In the genomic region with DNA sequence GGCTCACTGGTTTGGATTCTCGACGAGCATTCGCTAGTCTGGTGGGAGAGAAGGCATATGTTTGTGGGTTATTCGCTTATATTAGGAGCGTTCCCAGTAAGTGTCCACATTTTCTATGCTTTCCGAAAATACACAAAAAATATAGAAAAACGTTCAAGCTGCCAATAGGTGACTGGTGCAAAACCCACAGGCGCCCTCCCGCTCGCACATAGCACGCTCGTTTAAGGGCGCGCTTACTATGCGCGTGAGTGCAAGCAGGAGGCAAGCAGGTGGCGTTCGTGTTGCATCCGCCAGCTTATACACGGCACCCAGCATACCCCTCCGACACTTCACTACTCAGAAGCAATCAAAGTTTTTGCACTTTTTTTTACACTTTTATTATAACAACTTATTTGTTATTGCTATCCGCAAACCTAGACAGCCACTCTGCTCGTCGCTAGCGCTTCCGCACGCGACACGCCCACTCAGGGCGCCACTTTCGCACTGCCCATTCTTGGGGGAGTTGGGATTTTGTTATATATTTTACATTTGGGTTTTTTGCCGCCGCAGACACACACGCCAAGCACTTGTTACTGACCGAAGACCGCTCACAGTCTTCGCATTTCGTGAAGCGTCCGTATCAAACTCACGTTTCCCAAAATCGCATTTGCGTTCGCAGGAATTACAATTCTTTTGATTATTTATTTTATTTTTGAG, we compare ENCODE assay signal across 2 fruit fly cellular contexts.
TF ChIP-seq lines count a peak whose summit lies in the region.

No protein-coding gene starts in this region.

TF ChIP-seq in whole organism, embryonic, 481 proteins besides CTCF, POLR2A, EP300 and RAD21 (continued from another document and continues in another):
- TF ChIP-seq run (tag; optimal IDR thresholded peaks at IDR 0.05; lab: Kevin White, UChicago): no peak
- TF ChIP-seq CG10321 (GFP tag; IDR thresholded peaks at IDR 0.05; lab: Robert Waterston, UW): peak; percentile 87
- no peak for TF ChIP-seq lmd (GFP tag; IDR thresholded peaks at IDR 0.05; lab: Robert Waterston, UW)
- TF ChIP-seq vvl (GFP tag; IDR thresholded peaks at IDR 0.05; lab: Robert Waterston, UW): peak; percentile 56
- TF ChIP-seq CG10147 (GFP tag; optimal IDR thresholded peaks at IDR 0.05; lab: Kevin White, UChicago): no peak
- peak; percentile 3 for TF ChIP-seq CG10979 (tag; optimal IDR thresholded peaks at IDR 0.05; lab: Kevin White, UChicago)
- peak; percentile 18 for TF ChIP-seq CG2875 (GFP tag; optimal IDR thresholded peaks at IDR 0.05; lab: Kevin White, UChicago)
- peak; percentile 31 for TF ChIP-seq CG1647 (GFP tag; optimal IDR thresholded peaks at IDR 0.05; lab: Kevin White, UChicago)
- TF ChIP-seq Gsc (GFP tag; IDR thresholded peaks at IDR 0.05; lab: Robert Waterston, UW): no peak
- TF ChIP-seq CG11093 (GFP tag; IDR thresholded peaks at IDR 0.05; lab: Robert Waterston, UW): no peak
- TF ChIP-seq Hmx (GFP tag; optimal IDR thresholded peaks at IDR 0.05; lab: Kevin White, UChicago): no peak
- TF ChIP-seq CG7357 (GFP tag; IDR thresholded peaks at IDR 0.05; lab: Robert Waterston, UW): no peak
- TF ChIP-seq disco-r (GFP tag; optimal IDR thresholded peaks at IDR 0.05; lab: Kevin White, UChicago): no peak
- peak; percentile 21; the same call in 1 of the 2 replicates for TF ChIP-seq onecut (GFP tag; IDR thresholded peaks at IDR 0.05; lab: Robert Waterston, UW)
- TF ChIP-seq CG14710 (tag; optimal IDR thresholded peaks at IDR 0.05; lab: Kevin White, UChicago): no peak
- TF ChIP-seq CG11456 (GFP tag; IDR thresholded peaks at IDR 0.05; lab: Robert Waterston, UW): peak; percentile 53; the same call in 1 of the 3 replicates
- no peak for TF ChIP-seq dan (GFP tag; IDR thresholded peaks at IDR 0.05; lab: Robert Waterston, UW)
- no peak for TF ChIP-seq psq (GFP tag; optimal IDR thresholded peaks at IDR 0.05; lab: Kevin White, UChicago)
- TF ChIP-seq shn (GFP tag; optimal IDR thresholded peaks at IDR 0.05; lab: Kevin White, UChicago): no peak
- no peak for TF ChIP-seq CG15011 (GFP tag; optimal IDR thresholded peaks at IDR 0.05; lab: Kevin White, UChicago)
- TF ChIP-seq YL-1 (GFP tag; optimal IDR thresholded peaks at IDR 0.05; lab: Kevin White, UChicago): peak; percentile 87
- TF ChIP-seq pzg (GFP tag; optimal IDR thresholded peaks at IDR 0.05; lab: Kevin White, UChicago): peak; percentile 56
- TF ChIP-seq sob (GFP tag; IDR thresholded peaks at IDR 0.05; lab: Robert Waterston, UW): peak; percentile 51
- TF ChIP-seq Ada2b (GFP tag; IDR thresholded peaks at IDR 0.05; lab: Robert Waterston, UW): peak; percentile 21; the same call in 1 of the 2 replicates
- TF ChIP-seq PHDP (tag; optimal IDR thresholded peaks at IDR 0.05; lab: Kevin White, UChicago): no peak
- TF ChIP-seq yki (optimal IDR thresholded peaks at IDR 0.05; lab: Kevin White, UChicago): no peak
- 0 out of 2 replicates have a peak, but pooled peaks have one; percentile 5 for TF ChIP-seq cas (GFP tag; IDR thresholded peaks at IDR 0.05; lab: Robert Waterston, UW)
- TF ChIP-seq CG12744 (GFP tag; optimal IDR thresholded peaks at IDR 0.05; lab: Kevin White, UChicago): no peak
- TF ChIP-seq schlank (tag; optimal IDR thresholded peaks at IDR 0.05; lab: Kevin White, UChicago): no peak
- no peak for TF ChIP-seq CG8089 (GFP tag; optimal IDR thresholded peaks at IDR 0.05; lab: Kevin White, UChicago)
- TF ChIP-seq tin (GFP tag; optimal IDR thresholded peaks at IDR 0.05; lab: Kevin White, UChicago): peak; percentile 0
- peak; percentile 82 for TF ChIP-seq Abd-B (GFP tag; optimal IDR thresholded peaks at IDR 0.05; lab: Kevin White, UChicago)
- no peak for TF ChIP-seq Lpt (GFP tag; optimal IDR thresholded peaks at IDR 0.05; lab: Kevin White, UChicago)
- TF ChIP-seq CG16863 (GFP tag; optimal IDR thresholded peaks at IDR 0.05; lab: Kevin White, UChicago): no peak
- TF ChIP-seq CG11085 (GFP tag; IDR thresholded peaks at IDR 0.05; lab: Robert Waterston, UW): no peak
- no peak for TF ChIP-seq prd (optimal IDR thresholded peaks at IDR 0.05; lab: Kevin White, UChicago)
- TF ChIP-seq prd (GFP tag; IDR thresholded peaks at IDR 0.05; lab: Robert Waterston, UW): no peak
- no peak for TF ChIP-seq CG2129 (GFP tag; IDR thresholded peaks at IDR 0.05; lab: Robert Waterston, UW; ENCODE audit: partially characterized antibody)
- TF ChIP-seq Asciz (GFP tag; optimal IDR thresholded peaks at IDR 0.05; lab: Kevin White, UChicago): no peak
- TF ChIP-seq CG34422 (GFP tag; IDR thresholded peaks at IDR 0.05; lab: Robert Waterston, UW): peak; percentile 98
- TF ChIP-seq otp (GFP tag; IDR thresholded peaks at IDR 0.05; lab: Robert Waterston, UW): no peak
- TF ChIP-seq gfzf (GFP tag; optimal IDR thresholded peaks at IDR 0.05; lab: Kevin White, UChicago): peak; percentile 2
- no peak for TF ChIP-seq Hr78 (GFP tag; optimal IDR thresholded peaks at IDR 0.05; lab: Kevin White, UChicago)
- peak in 1 of 3 experiments; percentile 23 for TF ChIP-seq Stat92E (GFP tag; optimal IDR thresholded peaks at IDR 0.05; lab: Kevin White, UChicago)
- TF ChIP-seq dmrt99B (tag; optimal IDR thresholded peaks at IDR 0.05; lab: Kevin White, UChicago): no peak
- TF ChIP-seq Doc2 (GFP tag; IDR thresholded peaks at IDR 0.05; lab: Robert Waterston, UW): no peak
- TF ChIP-seq CG2202 (tag; optimal IDR thresholded peaks at IDR 0.05; lab: Kevin White, UChicago): no peak
- peak; percentile 48; the same call in 2 of the 3 replicates for TF ChIP-seq jigr1 (GFP tag; IDR thresholded peaks at IDR 0.05; lab: Robert Waterston, UW)
- TF ChIP-seq CG14860 (GFP tag; IDR thresholded peaks at IDR 0.05; lab: Robert Waterston, UW; ENCODE audit: partially characterized antibody): no peak; the same call in 2 of the 3 replicates
- no peak for TF ChIP-seq mld (GFP tag; IDR thresholded peaks at IDR 0.05; lab: Robert Waterston, UW; ENCODE audit: partially characterized antibody)
- no peak for TF ChIP-seq ap (GFP tag; IDR thresholded peaks at IDR 0.05; lab: Robert Waterston, UW)
- peak; percentile 80 for TF ChIP-seq CHES-1-like (GFP tag; optimal IDR thresholded peaks at IDR 0.05; lab: Kevin White, UChicago)
- TF ChIP-seq CG12769 (tag; optimal IDR thresholded peaks at IDR 0.05; lab: Kevin White, UChicago): no peak
- no peak for TF ChIP-seq D19A (tag; optimal IDR thresholded peaks at IDR 0.05; lab: Kevin White, UChicago)
- TF ChIP-seq C15 (GFP tag; IDR thresholded peaks at IDR 0.05; lab: Robert Waterston, UW): no peak
- TF ChIP-seq slbo (GFP tag; IDR thresholded peaks at IDR 0.05; lab: Robert Waterston, UW): peak; percentile 62
- peak; percentile 44 for TF ChIP-seq CG9932 (GFP tag; IDR thresholded peaks at IDR 0.05; lab: Robert Waterston, UW)
- TF ChIP-seq gt (GFP tag; IDR thresholded peaks at IDR 0.05; lab: Robert Waterston, UW): no peak
- TF ChIP-seq aop (GFP tag; IDR thresholded peaks at IDR 0.05; lab: Robert Waterston, UW): no peak
- peak; percentile 21 for TF ChIP-seq CG17912 (GFP tag; optimal IDR thresholded peaks at IDR 0.05; lab: Kevin White, UChicago)
- TF ChIP-seq CG11560 (tag; IDR thresholded peaks at IDR 0.05; lab: Robert Waterston, UW): peak; percentile 5; the same call in 2 of the 3 replicates
- no peak for TF ChIP-seq CG30020 (tag; optimal IDR thresholded peaks at IDR 0.05; lab: Kevin White, UChicago)

TF ChIP-seq in whole organism, prepupa, 60 proteins besides CTCF, POLR2A, EP300 and RAD21 (continued from another document):
- TF ChIP-seq CG11902 (GFP tag; optimal IDR thresholded peaks at IDR 0.05; lab: Kevin White, UChicago): no peak
- no peak for TF ChIP-seq fkh (GFP tag; optimal IDR thresholded peaks at IDR 0.05; lab: Kevin White, UChicago)
- peak; percentile 36 for TF ChIP-seq Lpt (GFP tag; optimal IDR thresholded peaks at IDR 0.05; lab: Kevin White, UChicago)
- no peak for TF ChIP-seq CG3919 (GFP tag; optimal IDR thresholded peaks at IDR 0.05; lab: Kevin White, UChicago)
